Worm (Caenorhabditis elegans) whole organism, L4/young adult: Measurements from ENCODE around the gene ruvb-2.

Source experiments
- W03F9.2 ChIP-seq: fragments of 150-350 bp; optimal IDR thresholded peaks from 2 replicates; lab custom pipeline; 2014; ENCODE audit warnings: missing biosample characterization, missing genetic modification characterization
- him-1 ChIP-seq: sonication (generic microtip); optimal IDR thresholded peaks from 2 replicates; lab custom pipeline; 2016; ENCODE audit warnings: missing genotype, missing genetic modification reagents, missing genetic modification characterization, missing compliant biosample characterization

ce11 chrIV:6920063-6920462, 857 bp upstream of the ruvb-2 start, which contains the start of gene T22D1.18:
- no peak for TF ChIP-seq W03F9.2 (tag; lab: Kevin White, UChicago)
- no peak for TF ChIP-seq him-1 (tag; lab: Kevin White, UChicago)
